Worm (Caenorhabditis elegans): Measurements from ENCODE around the gene kin-15.

DNA sequence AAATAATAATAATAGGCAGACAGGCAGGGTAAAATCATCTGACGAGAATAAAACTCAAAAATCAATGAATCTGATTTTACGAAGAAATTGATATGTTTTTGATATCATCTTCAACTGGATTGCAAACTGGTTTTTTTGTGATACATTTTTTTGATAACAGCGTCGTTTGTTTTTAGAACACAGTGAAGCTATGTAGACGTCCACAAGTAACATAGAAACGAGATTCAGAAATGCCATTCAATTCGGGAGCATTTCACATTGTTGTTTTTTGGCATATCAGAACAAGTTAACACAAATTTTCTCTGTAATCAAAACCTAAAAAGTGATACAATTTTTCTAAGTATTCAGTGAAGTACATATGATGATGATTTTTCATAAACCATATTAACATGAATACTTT, 4.7 kb upstream of the kin-15 start, which contains the start of gene chil-13:
- TF ChIP-seq zag-1 (tag; optimal IDR thresholded peaks at IDR 0.05) = no peak
- TF ChIP-seq fos-1 (tag; optimal IDR thresholded peaks at IDR 0.05) = no peak
- TF ChIP-seq aly-2 (tag; optimal IDR thresholded peaks at IDR 0.05) = no peak
- TF ChIP-seq R02D3.7 (tag; optimal IDR thresholded peaks at IDR 0.05) = no peak
- no peak for TF ChIP-seq unc-62 (GFP tag; optimal IDR thresholded peaks at IDR 0.05)
- TF ChIP-seq elt-3 (tag; optimal IDR thresholded peaks at IDR 0.05) = no peak
- no peak for TF ChIP-seq C34F6.9 (tag; optimal IDR thresholded peaks at IDR 0.05)
- TF ChIP-seq sma-3 (GFP tag; optimal IDR thresholded peaks at IDR 0.05) = no peak
- TF ChIP-seq lsy-2 (tag; optimal IDR thresholded peaks at IDR 0.05) = no peak
